Worm (Caenorhabditis elegans) whole organism, L1 larva: ENCODE results near the gene F52H2.5.

Experiments used
- ama-1 ChIP-seq: fragments of 150-350 bp; optimal IDR thresholded peaks from 2 replicates; lab custom pipeline; 2014
- blmp-1 ChIP-seq: fragments of 150-350 bp; optimal IDR thresholded peaks from 2 replicates; lab custom pipeline; 2014; ENCODE audit warnings: missing biosample characterization, missing genetic modification characterization
- ceh-82 ChIP-seq, 3 experiments: fragments of 150-350 bp in 1 of 3; sonication (generic microtip) in 2 of 3; optimal IDR thresholded peaks; 2 replicates each; lab custom pipeline; 2014 to 2017; ENCODE audit warnings: missing biosample characterization in 3 of 3, missing genetic modification characterization in 3 of 3
- ceh-88 ChIP-seq: fragments of 200-800 bp; sonication (Bioruptor generic); IDR thresholded peaks from 2 replicates; pipeline ENCODE4 v1.3.6; 2022; ENCODE audit warnings: missing genetic modification characterization, missing compliant biosample characterization
- dpl-1 ChIP-seq, 3 experiments: fragments of 150-350 bp in 2 of 3; sonication (generic microtip) in 1 of 3; optimal IDR thresholded peaks; 2 replicates each; lab custom pipeline; 2014 to 2017; ENCODE audit warnings: missing biosample characterization in 3 of 3, missing genetic modification characterization in 3 of 3, missing genetic modification reagents in 3 of 3
- efl-1 ChIP-seq, 4 experiments: fragments of 150-350 bp; optimal IDR thresholded peaks in 3 of 4; peaks in 1 of 4; 1 replicate in 1 of 4; 2 replicates in 3 of 4; lab custom pipeline; 2014; ENCODE audit warnings: missing biosample characterization in 2 of 4, missing genetic modification characterization in 2 of 4, missing genetic modification reagents in 2 of 4
- fkh-10 ChIP-seq: sonication (generic microtip); optimal IDR thresholded peaks from 2 replicates; lab custom pipeline; 2017; ENCODE audit warnings: missing biosample characterization, missing genetic modification reagents, missing genetic modification characterization
- nhr-19 ChIP-seq: fragments of 200-800 bp; sonication (Bioruptor generic); conservative IDR thresholded peaks from 2 replicates; pipeline ENCODE4 v1.3.6; 2022; ENCODE audit warnings: missing genetic modification characterization, missing compliant biosample characterization
- nhr-76 ChIP-seq: sonication (generic microtip); optimal IDR thresholded peaks from 2 replicates; lab custom pipeline; 2017; ENCODE audit warnings: missing biosample characterization, missing genetic modification characterization
- snu-23 ChIP-seq: sonication (generic microtip); optimal IDR thresholded peaks from 2 replicates; lab custom pipeline; 2016; ENCODE audit warnings: missing genetic modification characterization, missing compliant biosample characterization
- unc-62 ChIP-seq: fragments of 150-350 bp; optimal IDR thresholded peaks from 2 replicates; lab custom pipeline; 2014; ENCODE audit warnings: missing biosample characterization, missing genetic modification reagents, missing genetic modification characterization
- zip-4 ChIP-seq: fragments of 200-800 bp; sonication (Bioruptor generic); optimal IDR thresholded peaks from 2 replicates; lab custom pipeline; 2018; ENCODE audit warnings: mild to moderate bottlenecking, missing genetic modification characterization, moderate library complexity, missing compliant biosample characterization

ce11 chrX:2559979-2560378 is at the start of gene F52H2.5:
- TF ChIP-seq nhr-76 (tag; lab: Kevin White, UChicago), result no peak
- no peak for TF ChIP-seq fkh-10 (GFP tag; lab: Kevin White, UChicago)
- TF ChIP-seq ama-1 (lab: Kevin White, UChicago), result no peak
- TF ChIP-seq ceh-82 (tag; optimal IDR thresholded peaks at IDR 0.05; lab: Kevin White, UChicago), result no peak
- TF ChIP-seq ceh-88 (GFP tag; lab: Robert Waterston, UW), result no peak
- TF ChIP-seq unc-62 (GFP tag; lab: Kevin White, UChicago), result no peak
- TF ChIP-seq dpl-1 (GFP tag; optimal IDR thresholded peaks at IDR 0.05; lab: Kevin White, UChicago), result no peak
- no peak for TF ChIP-seq snu-23 (GFP tag; lab: Kevin White, UChicago)
- TF ChIP-seq zip-4, result no peak
- TF ChIP-seq blmp-1 (tag; lab: Kevin White, UChicago), result no peak
- no peak for TF ChIP-seq nhr-19
- no peak for TF ChIP-seq efl-1 (optimal IDR thresholded peaks at IDR 0.05; lab: Kevin White, UChicago)
- TF ChIP-seq efl-1 (GFP tag; optimal IDR thresholded peaks at IDR 0.05 in 1 of 2; lab: Kevin White, UChicago), result no peak
